Worm (Caenorhabditis elegans) whole organism, young adult: Measurements from ENCODE around the gene ckb-1.

Experiments used
- B0261.1 ChIP-seq: sonication (generic microtip); optimal IDR thresholded peaks from 2 replicates; lab custom pipeline; 2016; ENCODE audit warnings: mild to moderate bottlenecking, missing genetic modification characterization, moderate library complexity, missing compliant biosample characterization
- B0336.3 ChIP-seq: fragments of 200-800 bp; sonication (Bioruptor generic); IDR thresholded peaks from 2 replicates; pipeline ENCODE4 v1.3.6; 2022; ENCODE audit warnings: missing genetic modification characterization, missing compliant biosample characterization
- C17E4.6 ChIP-seq: fragments of 200-800 bp; sonication (Bioruptor generic); IDR thresholded peaks from 2 replicates; pipeline ENCODE4 v1.3.6; 2022; ENCODE audit warnings: missing genetic modification reagents, missing genetic modification characterization, missing compliant biosample characterization
- D2030.7 ChIP-seq: fragments of 200-800 bp; sonication (Bioruptor generic); IDR thresholded peaks from 2 replicates; pipeline ENCODE4 v1.3.6; 2022; ENCODE audit warnings: missing genetic modification reagents, missing genetic modification characterization, missing compliant biosample characterization
- F33H1.4 ChIP-seq: fragments of 200-800 bp; sonication (Bioruptor generic); IDR thresholded peaks from 2 replicates; pipeline ENCODE4 v1.3.6; 2022; ENCODE audit warnings: missing genetic modification reagents, missing genetic modification characterization, missing compliant biosample characterization
- F55B11.4 ChIP-seq: sonication (generic microtip); optimal IDR thresholded peaks from 2 replicates; lab custom pipeline; 2016; ENCODE audit warnings: missing compliant biosample characterization, missing genetic modification characterization, borderline replicate concordance; ENCODE audit not compliant: insufficient read depth
- Y56A3A.18 ChIP-seq: fragments of 200-800 bp; sonication (Bioruptor generic); IDR thresholded peaks from 2 replicates; pipeline ENCODE4 v1.3.6; 2022; ENCODE audit warnings: missing genetic modification reagents, missing genetic modification characterization, missing compliant biosample characterization
- Y79H2A.3 ChIP-seq: fragments of 200-800 bp; sonication (Bioruptor generic); conservative IDR thresholded peaks from 2 replicates; pipeline ENCODE4 v1.3.6; 2022; ENCODE audit warnings: missing genetic modification reagents, missing genetic modification characterization, missing compliant biosample characterization
- Y95B8A.8 ChIP-seq: fragments of 200-800 bp; sonication (Bioruptor generic); IDR thresholded peaks from 2 replicates; pipeline ENCODE4 v1.3.6; 2022; ENCODE audit warnings: missing genetic modification reagents, missing genetic modification characterization, missing compliant biosample characterization
- aptf-2 ChIP-seq: fragments of 200-800 bp; sonication (Bioruptor generic); conservative IDR thresholded peaks from 2 replicates; pipeline ENCODE4 v1.3.6; 2022; ENCODE audit warnings: missing genetic modification reagents, missing genetic modification characterization, missing compliant biosample characterization
- aptf-3 ChIP-seq: fragments of 200-800 bp; sonication (Bioruptor generic); IDR thresholded peaks from 2 replicates; pipeline ENCODE4 v1.3.6; 2022; ENCODE audit warnings: missing genetic modification characterization, missing compliant biosample characterization
- ccch-3 ChIP-seq: fragments of 200-800 bp; sonication (Bioruptor generic); optimal IDR thresholded peaks from 2 replicates; lab custom pipeline; 2018; ENCODE audit warnings: mild to moderate bottlenecking, missing genetic modification characterization, missing compliant biosample characterization
- cebp-1 ChIP-seq, 2 experiments: fragments of 200-800 bp in 1 of 2; sonication (Bioruptor generic) in 1 of 2; sonication (generic microtip) in 1 of 2; IDR thresholded peaks in 1 of 2; optimal IDR thresholded peaks in 1 of 2; 2 replicates each; pipeline versions ENCODE4 v1.3.6 to Lab custom; 2017 to 2022; ENCODE audit warnings: missing compliant biosample characterization in 2 of 2, missing genetic modification characterization in 2 of 2, mild to moderate bottlenecking in 1 of 2, missing genetic modification reagents in 1 of 2, moderate library complexity in 1 of 2
- cebp-2 ChIP-seq: fragments of 200-800 bp; sonication (Bioruptor generic); IDR thresholded peaks from 2 replicates; pipeline ENCODE4 v1.3.6; 2022; ENCODE audit warnings: missing genetic modification characterization, missing compliant biosample characterization
- ceh-91 ChIP-seq: fragments of 200-800 bp; sonication (Bioruptor generic); IDR thresholded peaks from 2 replicates; pipeline ENCODE4 v1.3.6; 2022; ENCODE audit warnings: missing genetic modification reagents, missing genetic modification characterization, missing compliant biosample characterization
- dox-1 ChIP-seq: fragments of 200-800 bp; sonication (Bioruptor generic); IDR thresholded peaks from 2 replicates; pipeline ENCODE4 v1.3.6; 2022; ENCODE audit warnings: missing genetic modification reagents, missing genetic modification characterization, missing compliant biosample characterization
- ets-4 ChIP-seq: fragments of 200-800 bp; sonication (Bioruptor generic); optimal IDR thresholded peaks from 2 replicates; lab custom pipeline; 2018; ENCODE audit warnings: mild to moderate bottlenecking, missing genetic modification characterization, missing compliant biosample characterization
- fkh-3 ChIP-seq: sonication (generic microtip); optimal IDR thresholded peaks from 2 replicates; lab custom pipeline; 2016; ENCODE audit warnings: mild to moderate bottlenecking, missing genetic modification characterization, missing compliant biosample characterization
- hmg-1.2 ChIP-seq: fragments of 200-800 bp; sonication (Bioruptor generic); IDR thresholded peaks from 2 replicates; pipeline ENCODE4 v1.3.6; 2022; ENCODE audit warnings: missing genetic modification reagents, missing genetic modification characterization, missing compliant biosample characterization
- hmg-20 ChIP-seq: fragments of 200-800 bp; sonication (Bioruptor generic); IDR thresholded peaks from 2 replicates; pipeline ENCODE4 v1.3.6; 2022; ENCODE audit warnings: missing genetic modification reagents, missing genetic modification characterization, missing compliant biosample characterization
- let-526 ChIP-seq: fragments of 200-800 bp; sonication (Bioruptor generic); IDR thresholded peaks from 2 replicates; pipeline ENCODE4 v1.3.6; 2022; ENCODE audit warnings: missing genetic modification reagents, missing genetic modification characterization, missing compliant biosample characterization
- lin-35 ChIP-seq, 3 experiments: fragments of 150-350 bp in 2 of 3; sonication (generic microtip) in 1 of 3; optimal IDR thresholded peaks; 2 replicates each; lab custom pipeline; 2014 to 2018; ENCODE audit warnings: missing biosample characterization in 3 of 3, missing genetic modification characterization in 3 of 3, missing genetic modification reagents in 3 of 3
- lin-40 ChIP-seq: sonication (generic microtip); optimal IDR thresholded peaks from 2 replicates; lab custom pipeline; 2016; ENCODE audit warnings: missing genetic modification characterization, mild to moderate bottlenecking, missing compliant biosample characterization, missing genotype, missing genetic modification reagents
- lsl-1 ChIP-seq: fragments of 200-800 bp; sonication (Bioruptor generic); optimal IDR thresholded peaks from 2 replicates; lab custom pipeline; 2018; ENCODE audit warnings: mild to moderate bottlenecking, missing genetic modification characterization, moderate library complexity, missing compliant biosample characterization
- mcd-1 ChIP-seq: fragments of 200-800 bp; sonication (Bioruptor generic); IDR thresholded peaks from 2 replicates; pipeline ENCODE4 v1.3.6; 2022; ENCODE audit warnings: missing genetic modification reagents, missing genetic modification characterization, missing compliant biosample characterization
- nfya-2 ChIP-seq: fragments of 200-800 bp; sonication (Bioruptor generic); IDR thresholded peaks from 2 replicates; pipeline ENCODE4 v1.3.6; 2022; ENCODE audit warnings: missing genetic modification reagents, missing genetic modification characterization, missing compliant biosample characterization
- nfyb-1 ChIP-seq: fragments of 200-800 bp; sonication (Bioruptor generic); IDR thresholded peaks from 2 replicates; pipeline ENCODE4 v1.3.6; 2022; ENCODE audit warnings: missing genetic modification reagents, missing genetic modification characterization, missing compliant biosample characterization
- nhr-80 ChIP-seq: sonication (generic microtip); optimal IDR thresholded peaks from 2 replicates; lab custom pipeline; 2016; ENCODE audit warnings: missing genetic modification characterization, missing compliant biosample characterization
- repo-1 ChIP-seq: sonication (generic microtip); optimal IDR thresholded peaks from 2 replicates; lab custom pipeline; 2017; ENCODE audit warnings: mild to moderate bottlenecking, missing genetic modification characterization, missing compliant biosample characterization
- rpc-1 ChIP-seq, 2 experiments: fragments of 150-350 bp in 1 of 2; sonication (generic microtip) in 1 of 2; optimal IDR thresholded peaks; 2 replicates each; lab custom pipeline; 2014 to 2018; ENCODE audit warnings: missing biosample characterization in 1 of 2, missing genetic modification characterization in 1 of 2, missing genetic modification reagents in 1 of 2, missing genotype in 1 of 2
- snpc-1.1 ChIP-seq: sonication (generic microtip); optimal IDR thresholded peaks from 2 replicates; lab custom pipeline; 2017; ENCODE audit warnings: missing genetic modification characterization, mild to moderate bottlenecking, missing compliant biosample characterization, antibody characterized with exemption, moderate library complexity, missing genotype, missing genetic modification reagents; ENCODE audit not compliant: insufficient read depth
- snpc-1.3 ChIP-seq: sonication (generic microtip); optimal IDR thresholded peaks from 2 replicates; lab custom pipeline; 2017; ENCODE audit warnings: missing genetic modification characterization, mild to moderate bottlenecking, missing compliant biosample characterization, antibody characterized with exemption, moderate library complexity, missing genotype, missing genetic modification reagents; ENCODE audit not compliant: insufficient read depth
- snpc-3.4 ChIP-seq: sonication (generic microtip); optimal IDR thresholded peaks from 2 replicates; lab custom pipeline; 2017; ENCODE audit warnings: missing genetic modification characterization, mild to moderate bottlenecking, missing compliant biosample characterization, antibody characterized with exemption, moderate library complexity, missing genotype, missing genetic modification reagents
- somi-1 ChIP-seq: fragments of 200-800 bp; sonication (Bioruptor generic); optimal IDR thresholded peaks from 2 replicates; lab custom pipeline; 2018; ENCODE audit warnings: mild to moderate bottlenecking, missing genetic modification characterization, missing compliant biosample characterization
- unc-130 ChIP-seq: sonication (generic microtip); optimal IDR thresholded peaks from 2 replicates; lab custom pipeline; 2016; ENCODE audit warnings: missing genetic modification reagents, missing genetic modification characterization, missing compliant biosample characterization
- zfh-2 ChIP-seq: fragments of 200-800 bp; sonication (Bioruptor generic); conservative IDR thresholded peaks from 2 replicates; pipeline ENCODE4 v1.3.6; 2022; ENCODE audit warnings: missing genetic modification reagents, missing genetic modification characterization, missing compliant biosample characterization
- ztf-22 ChIP-seq: fragments of 200-800 bp; sonication (Bioruptor generic); optimal IDR thresholded peaks from 2 replicates; lab custom pipeline; 2018; ENCODE audit warnings: mild to moderate bottlenecking, missing genetic modification characterization, moderate library complexity, missing compliant biosample characterization
- ztf-6 ChIP-seq: fragments of 200-800 bp; sonication (Bioruptor generic); IDR thresholded peaks from 2 replicates; pipeline ENCODE4 v1.3.6; 2022; ENCODE audit warnings: missing genetic modification reagents, missing genetic modification characterization, missing compliant biosample characterization

Gene ckb-1

DNA sequence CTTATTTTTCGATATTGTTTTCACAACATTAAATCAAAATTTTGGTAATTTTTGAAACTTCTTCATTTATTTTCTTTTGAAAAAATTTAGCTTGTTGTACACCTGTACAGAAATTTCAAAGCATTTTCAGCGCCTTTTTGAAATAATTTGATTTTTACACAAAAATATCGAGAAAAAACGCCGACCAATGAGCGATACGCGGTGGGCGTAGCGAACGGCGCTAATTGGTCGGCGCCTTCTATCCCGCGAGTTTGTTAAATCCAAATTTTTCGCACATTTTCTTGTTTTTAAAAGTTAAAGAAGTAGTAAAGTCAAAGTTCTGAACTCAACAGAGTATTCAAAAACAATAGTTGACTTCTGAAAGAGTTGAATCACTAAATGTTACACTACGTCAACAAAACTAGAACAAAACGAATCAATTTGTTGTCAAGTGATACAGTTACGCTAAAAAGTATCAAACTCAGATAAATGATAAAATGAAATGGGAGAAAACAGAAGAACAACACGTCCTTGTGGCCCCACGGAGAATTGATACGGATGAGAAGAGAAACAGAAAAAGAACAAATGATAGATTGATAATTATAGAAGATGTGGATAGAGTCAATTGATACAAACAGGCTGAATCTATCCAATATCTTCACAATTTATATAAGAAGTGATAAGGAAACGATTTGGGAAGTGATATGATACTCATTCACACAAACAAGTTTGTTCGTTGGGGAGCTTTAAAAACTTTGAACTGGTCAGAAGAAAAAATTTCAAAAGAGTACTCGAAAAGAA is 36.7 kb upstream of the ckb-1 start:
- TF ChIP-seq B0261.1 (no peak), nfyb-1 (GFP tag; lab: Robert Waterston, UW) (peak; percentile 56; the same call in 1 of the 2 replicates)

DNA sequence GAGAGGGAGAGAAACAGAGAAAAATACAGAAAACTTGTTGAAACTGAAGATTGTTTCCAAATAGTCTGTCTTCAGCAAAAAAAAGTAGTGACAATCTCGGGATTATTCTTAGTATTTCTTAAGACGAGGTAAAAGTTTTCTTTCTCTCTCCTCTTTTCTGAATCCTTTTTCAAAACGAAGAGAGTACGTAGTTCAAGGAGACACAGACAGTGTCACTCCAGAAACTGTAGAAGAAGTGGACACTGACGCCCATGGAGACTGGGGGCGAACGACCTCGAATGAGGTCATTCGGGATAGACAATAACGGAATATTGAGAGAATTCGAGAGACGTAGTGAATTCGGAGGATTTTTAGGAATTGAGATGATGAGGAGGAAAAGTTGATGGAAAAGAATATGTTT is 34.1 kb upstream of the ckb-1 start, which contains the start of gene gly-6:
Gene gly-6, minus strand, starts transcription at position 245 of the 400 bp plus-strand sequence.
- TF ChIP-seq ztf-22 (GFP tag; lab: Kevin White, UChicago), result no peak
- no peak for TF ChIP-seq ztf-6
- no peak for TF ChIP-seq aptf-2 (GFP tag; lab: Robert Waterston, UW)

DNA sequence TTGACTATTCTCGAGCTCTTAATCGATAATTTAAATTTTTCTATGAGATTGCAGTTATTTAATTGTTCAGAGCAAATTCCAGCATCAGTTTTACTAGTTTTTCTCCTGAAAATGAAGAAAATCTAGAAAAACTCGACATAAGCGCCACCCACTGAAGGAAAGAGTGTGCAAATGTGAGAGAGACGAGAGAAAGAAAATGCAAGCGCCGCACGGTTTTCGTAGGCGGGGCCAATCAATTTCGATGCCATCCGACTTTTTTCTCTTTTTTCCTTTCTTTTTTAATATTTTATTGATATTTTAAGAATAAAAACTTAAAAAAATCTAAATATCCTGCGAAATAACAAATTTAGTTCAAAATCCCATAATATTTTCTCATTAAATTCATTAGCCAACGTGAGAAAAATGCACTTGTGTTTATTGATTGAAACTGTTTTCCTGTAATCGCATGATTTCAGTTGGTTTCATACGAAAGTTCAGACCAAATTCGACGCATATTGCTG is 32.5 kb upstream of the ckb-1 start, which contains the start of gene cdk-12:
Gene cdk-12, plus strand, starts transcription at position 450 of the 500 bp plus-strand sequence.
- TF ChIP-seq ets-4 (GFP tag; lab: Kevin White, UChicago) (no peak), Y95B8A.8 (GFP tag; lab: Robert Waterston, UW) (no peak), repo-1 (tag; lab: Kevin White, UChicago) (no peak), nhr-80 (tag; lab: Kevin White, UChicago) (peak; percentile 7), hmg-20 (GFP tag; lab: Robert Waterston, UW) (no peak), snpc-1.3 (tag; lab: Kevin White, UChicago) (peak; percentile 60), rpc-1 (optimal IDR thresholded peaks at IDR 0.05; lab: Kevin White, UChicago) (no peak), rpc-1 (tag; optimal IDR thresholded peaks at IDR 0.05; lab: Kevin White, UChicago) (no peak), dox-1 (GFP tag; lab: Robert Waterston, UW) (peak; percentile 37; the same call in 1 of the 2 replicates), F33H1.4 (GFP tag; lab: Robert Waterston, UW) (no peak), hmg-1.2 (GFP tag; lab: Robert Waterston, UW) (peak; percentile 93)

DNA sequence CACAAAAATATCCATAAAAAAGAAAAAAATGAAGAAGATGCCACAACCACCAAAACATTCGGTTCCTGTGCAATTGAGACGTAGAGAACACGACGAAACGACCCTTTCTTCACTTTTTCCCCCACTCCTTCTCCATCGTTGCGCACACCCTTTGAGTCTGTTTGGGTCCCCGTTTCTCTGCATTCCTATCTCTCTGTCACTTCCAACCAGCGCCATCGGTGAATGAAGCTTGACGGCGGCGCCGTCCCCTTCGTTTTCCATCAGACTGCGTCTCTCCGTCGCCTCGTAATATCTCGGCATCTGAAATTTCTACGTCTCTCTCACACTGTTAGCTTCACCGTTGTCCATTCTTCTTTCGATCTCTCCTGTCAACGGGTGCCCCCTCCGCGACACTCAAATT is 29.5 kb upstream of the ckb-1 start:
- TF ChIP-seq lin-40, result peak; percentile 26
- TF ChIP-seq hmg-1.2 (GFP tag; lab: Robert Waterston, UW), result peak; percentile 59; the same call in 1 of the 2 replicates
- TF ChIP-seq ztf-6, result no peak
- no peak for TF ChIP-seq cebp-1 (GFP tag; IDR thresholded peaks at IDR 0.05; lab: Robert Waterston, UW)
- peak; percentile 34 for TF ChIP-seq cebp-1 (tag; optimal IDR thresholded peaks at IDR 0.05; lab: Kevin White, UChicago)
- TF ChIP-seq mcd-1 (GFP tag; lab: Robert Waterston, UW), result no peak
- TF ChIP-seq Y79H2A.3 (GFP tag; lab: Robert Waterston, UW), result no peak
- no peak for TF ChIP-seq Y56A3A.18 (GFP tag; lab: Robert Waterston, UW)
- TF ChIP-seq lin-35 (GFP tag; optimal IDR thresholded peaks at IDR 0.05; lab: Kevin White, UChicago), result peak in 1 of 3 experiments; percentile 28
- TF ChIP-seq zfh-2, result peak; percentile 87
- TF ChIP-seq, all 124 proteins: peak for 5

DNA sequence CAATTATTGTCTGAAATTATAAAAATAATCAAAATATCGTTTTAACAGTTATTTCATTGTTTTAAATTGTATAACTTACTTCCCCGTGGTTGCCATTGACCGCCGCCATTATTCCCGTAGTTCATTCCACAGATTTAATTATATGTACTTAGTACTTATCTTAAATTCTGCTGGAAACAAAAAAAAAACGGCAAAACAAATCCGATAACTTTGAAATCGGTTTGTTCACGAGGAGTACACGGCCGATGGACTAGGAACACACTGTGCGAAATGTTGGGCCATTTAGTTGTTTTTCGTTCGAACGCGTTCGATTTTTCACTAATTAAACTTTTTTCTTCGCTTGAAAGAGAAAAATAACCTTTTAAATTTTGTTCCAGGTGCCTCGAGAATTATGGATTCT is 22.0 kb upstream of the ckb-1 start, which contains the start of the genes B0285.3 and lcmt-1:
Gene B0285.3, minus strand, starts transcription at position 267 of the 400 bp plus-strand sequence.
Gene lcmt-1, plus strand, starts transcription at position 377 of the 400 bp plus-strand sequence.
- no peak for TF ChIP-seq ceh-91
- TF ChIP-seq cebp-2 (GFP tag; lab: Robert Waterston, UW), result no peak
- no peak for TF ChIP-seq snpc-3.4 (tag; lab: Kevin White, UChicago)
- TF ChIP-seq unc-130 (GFP tag; lab: Kevin White, UChicago), result peak; percentile 21
- 0 out of 2 replicates have a peak, but pooled peaks have one; percentile 39 for TF ChIP-seq F33H1.4 (GFP tag; lab: Robert Waterston, UW)
- TF ChIP-seq repo-1 (tag; lab: Kevin White, UChicago), result no peak
- TF ChIP-seq C17E4.6 (GFP tag; lab: Robert Waterston, UW), result no peak
- no peak for TF ChIP-seq let-526
- TF ChIP-seq F55B11.4 (tag; lab: Kevin White, UChicago), result no peak
- TF ChIP-seq aptf-3 (GFP tag; lab: Robert Waterston, UW), result no peak
- TF ChIP-seq nfya-2 (GFP tag; lab: Robert Waterston, UW), result no peak
- no peak for TF ChIP-seq ccch-3
- no peak for TF ChIP-seq B0336.3 (GFP tag; lab: Robert Waterston, UW)
- TF ChIP-seq snpc-1.1 (tag; lab: Kevin White, UChicago), result no peak
- no peak for TF ChIP-seq lsl-1 (GFP tag; lab: Kevin White, UChicago)
- no peak for TF ChIP-seq D2030.7 (GFP tag; lab: Robert Waterston, UW)
- no peak for TF ChIP-seq somi-1 (GFP tag; lab: Kevin White, UChicago)
- TF ChIP-seq Y95B8A.8 (GFP tag; lab: Robert Waterston, UW), result no peak
- no peak for TF ChIP-seq fkh-3
